Fruit fly (Drosophila melanogaster) whole organism, embryonic: ENCODE results near the gene CG7557.

Source experiments
- Adf1 ChIP-seq: fragments of 200-800 bp; sonication (Bioruptor generic); IDR thresholded peaks from 2 replicates; pipeline ENCODE4 v1.3.6; 2022; ENCODE audit warnings: missing biosample characterization, missing genetic modification characterization
- CG10209 ChIP-seq: fragments of 200-800 bp; sonication (Bioruptor generic); optimal IDR thresholded peaks from 3 replicates; lab custom pipeline; 2017; ENCODE audit warnings: missing biosample characterization, mild to moderate bottlenecking, missing genetic modification characterization, missing genetic modification reagents
- CG10321 ChIP-seq: fragments of 200-800 bp; sonication (Bioruptor generic); IDR thresholded peaks from 2 replicates; pipeline ENCODE4 v1.3.6; 2022; ENCODE audit warnings: missing biosample characterization, missing genetic modification characterization
- CG13296 ChIP-seq: fragments of 200-800 bp; sonication (Bioruptor generic); optimal IDR thresholded peaks from 3 replicates; lab custom pipeline; 2018; ENCODE audit warnings: missing biosample characterization, mild to moderate bottlenecking, missing genetic modification characterization
- CG13894 ChIP-seq: fragments of 200-800 bp; sonication (Bioruptor generic); optimal IDR thresholded peaks from 3 replicates; lab custom pipeline; 2018; ENCODE audit warnings: missing biosample characterization, mild to moderate bottlenecking, missing genetic modification characterization, moderate library complexity
- CG14860 ChIP-seq: fragments of 200-800 bp; sonication (Bioruptor generic); IDR thresholded peaks from 3 replicates; pipeline ENCODE4 v1.3.6; 2022; ENCODE audit warnings: missing biosample characterization, missing genetic modification characterization; ENCODE audit not compliant: partially characterized antibody
- CG15479 ChIP-seq: fragments of 200-800 bp; sonication (Bioruptor generic); optimal IDR thresholded peaks from 3 replicates; lab custom pipeline; 2019; ENCODE audit warnings: missing biosample characterization, mild to moderate bottlenecking, missing genetic modification characterization, moderate library complexity
- CG1603 ChIP-seq: fragments of 200-800 bp; sonication (Bioruptor generic); optimal IDR thresholded peaks from 2 replicates; lab custom pipeline; 2019; ENCODE audit warnings: missing biosample characterization, mild to moderate bottlenecking, missing genetic modification characterization, moderate library complexity
- CG17328 ChIP-seq: fragments of 200-800 bp; sonication (Bioruptor generic); IDR thresholded peaks from 2 replicates; pipeline ENCODE4 v1.3.6; 2022; ENCODE audit warnings: missing biosample characterization, missing genetic modification characterization
- CG17385 ChIP-seq: fragments of 200-800 bp; sonication (Bioruptor generic); optimal IDR thresholded peaks from 3 replicates; lab custom pipeline; 2018; ENCODE audit warnings: missing biosample characterization, mild to moderate bottlenecking, missing genetic modification characterization
- CG1832 ChIP-seq: fragments of 200-800 bp; sonication (Bioruptor generic); optimal IDR thresholded peaks from 2 replicates; lab custom pipeline; 2017; ENCODE audit warnings: missing biosample characterization, mild to moderate bottlenecking, missing genetic modification characterization, inconsistent platforms
- CG30020 ChIP-seq: fragments of 200-800 bp; optimal IDR thresholded peaks from 2 replicates; lab custom pipeline; 2019; ENCODE audit warnings: missing biosample characterization, mild to moderate bottlenecking, missing genetic modification characterization, moderate library complexity
- CG32532 ChIP-seq: fragments of 200-800 bp; sonication (Bioruptor generic); IDR thresholded peaks from 2 replicates; pipeline ENCODE4 v1.3.6; 2022; ENCODE audit warnings: missing biosample characterization, missing genetic modification characterization
- CG4328 ChIP-seq: fragments of 200-800 bp; sonication (Bioruptor generic); optimal IDR thresholded peaks from 3 replicates; lab custom pipeline; 2017; ENCODE audit warnings: missing biosample characterization, missing genetic modification reagents, missing genetic modification characterization
- CG4730 ChIP-seq: fragments of 200-800 bp; sonication (Bioruptor generic); IDR thresholded peaks from 2 replicates; pipeline ENCODE4 v1.3.6; 2022; ENCODE audit warnings: missing biosample characterization, missing genetic modification characterization
- CG6854 ChIP-seq: fragments of 200-800 bp; sonication (Bioruptor generic); optimal IDR thresholded peaks from 3 replicates; lab custom pipeline; 2017; ENCODE audit warnings: missing biosample characterization, mild to moderate bottlenecking, missing genetic modification characterization
- CG7372 ChIP-seq: fragments of 200-800 bp; sonication (Bioruptor generic); IDR thresholded peaks from 2 replicates; pipeline ENCODE4 v1.3.6; 2022; ENCODE audit warnings: missing biosample characterization, missing genetic modification characterization
- CG7963 ChIP-seq: fragments of 200-800 bp; sonication (Bioruptor generic); IDR thresholded peaks from 3 replicates; pipeline ENCODE4 v1.3.6; 2022; ENCODE audit warnings: missing biosample characterization, missing genetic modification characterization; ENCODE audit not compliant: partially characterized antibody
- CG8359 ChIP-seq: fragments of 200-800 bp; sonication (Bioruptor generic); optimal IDR thresholded peaks from 2 replicates; lab custom pipeline; 2017; ENCODE audit warnings: missing biosample characterization, mild to moderate bottlenecking, missing genetic modification characterization, borderline replicate concordance
- CG8388 ChIP-seq: fragments of 200-800 bp; sonication (Bioruptor generic); optimal IDR thresholded peaks from 2 replicates; lab custom pipeline; 2019; ENCODE audit warnings: missing biosample characterization, mild to moderate bottlenecking, missing genetic modification characterization, moderate library complexity
- CG8765 ChIP-seq: fragments of 200-800 bp; sonication (Bioruptor generic); IDR thresholded peaks from 2 replicates; pipeline ENCODE4 v1.3.6; 2022; ENCODE audit warnings: missing biosample characterization, missing genetic modification characterization
- CG9727 ChIP-seq: fragments of 200-800 bp; sonication (Bioruptor generic); optimal IDR thresholded peaks from 3 replicates; lab custom pipeline; 2017; ENCODE audit warnings: missing biosample characterization, mild to moderate bottlenecking, missing genetic modification characterization
- Dfd ChIP-seq, 2 experiments: fragments of >200 bp; optimal IDR thresholded peaks; 2 replicates each; lab custom pipeline; 2017; ENCODE audit warnings: missing biosample characterization in 2 of 2, missing genetic modification characterization in 2 of 2
- Dll ChIP-seq: fragments of 200-800 bp; sonication (Bioruptor generic); IDR thresholded peaks from 4 replicates; pipeline ENCODE4 v1.3.6; 2022; ENCODE audit warnings: missing biosample characterization, missing genetic modification characterization; ENCODE audit not compliant: partially characterized antibody
- Doc2 ChIP-seq: fragments of 200-800 bp; sonication (Bioruptor generic); IDR thresholded peaks from 2 replicates; pipeline ENCODE4 v1.3.6; 2022; ENCODE audit warnings: missing biosample characterization, missing genetic modification characterization
- Dref ChIP-seq: fragments of 200-800 bp; sonication (Bioruptor generic); IDR thresholded peaks from 2 replicates; pipeline ENCODE4 v1.3.6; 2022; ENCODE audit warnings: missing biosample characterization, missing genetic modification characterization
- ERR ChIP-seq: fragments of 200-800 bp; sonication (Bioruptor generic); optimal IDR thresholded peaks from 2 replicates; lab custom pipeline; 2016; ENCODE audit warnings: missing biosample characterization, missing genetic modification characterization
- HLHmδ ChIP-seq: fragments of 200-800 bp; sonication (Bioruptor generic); optimal IDR thresholded peaks from 2 replicates; lab custom pipeline; 2018; ENCODE audit warnings: missing biosample characterization, mild to moderate bottlenecking, missing genetic modification characterization, moderate library complexity
- MBD-R2 ChIP-seq: fragments of 200-800 bp; sonication (Bioruptor generic); IDR thresholded peaks from 2 replicates; pipeline ENCODE4 v1.3.6; 2022; ENCODE audit warnings: missing biosample characterization, missing genetic modification characterization
- NC2α ChIP-seq: fragments of 200-800 bp; sonication (Bioruptor generic); optimal IDR thresholded peaks from 2 replicates; lab custom pipeline; 2016; ENCODE audit warnings: missing biosample characterization, missing genetic modification characterization
- Opbp ChIP-seq: fragments of 200-800 bp; sonication (Bioruptor generic); IDR thresholded peaks from 3 replicates; pipeline ENCODE4 v1.3.6; 2022; ENCODE audit warnings: missing biosample characterization, missing genetic modification characterization; ENCODE audit not compliant: partially characterized antibody
- Ravus ChIP-seq: fragments of 200-800 bp; sonication (Bioruptor generic); IDR thresholded peaks from 2 replicates; pipeline ENCODE4 v1.3.6; 2022; ENCODE audit warnings: missing biosample characterization, missing genetic modification characterization
- Sox102F ChIP-seq: fragments of 200-800 bp; sonication (Bioruptor generic); optimal IDR thresholded peaks from 2 replicates; lab custom pipeline; 2018; ENCODE audit warnings: missing biosample characterization, mild to moderate bottlenecking, missing genetic modification characterization, moderate library complexity
- TFAM ChIP-seq: fragments of 200-800 bp; sonication (Bioruptor generic); optimal IDR thresholded peaks from 2 replicates; lab custom pipeline; 2017; ENCODE audit warnings: missing biosample characterization, missing genetic modification characterization, inconsistent platforms
- bowl ChIP-seq: fragments of 200-800 bp; sonication (Bioruptor generic); IDR thresholded peaks from 2 replicates; pipeline ENCODE4 v1.3.6; 2022; ENCODE audit warnings: missing biosample characterization, missing genetic modification characterization
- ci ChIP-seq: fragments of 200-800 bp; sonication (Bioruptor generic); IDR thresholded peaks from 3 replicates; pipeline ENCODE4 v1.3.6; 2022; ENCODE audit warnings: missing biosample characterization, missing genetic modification characterization
- corto ChIP-seq: fragments of 200-800 bp; sonication (Bioruptor generic); optimal IDR thresholded peaks from 2 replicates; lab custom pipeline; 2016; ENCODE audit warnings: missing biosample characterization, mild to moderate bottlenecking, missing genetic modification characterization, moderate library complexity
- dpn ChIP-seq, 2 experiments: fragments of 200-800 bp; sonication (Bioruptor generic); optimal IDR thresholded peaks; 3 replicates each; lab custom pipeline; 2016; ENCODE audit warnings: missing biosample characterization in 2 of 2, missing genetic modification characterization in 2 of 2
- gcm2 ChIP-seq: fragments of 200-800 bp; sonication (Bioruptor generic); optimal IDR thresholded peaks from 2 replicates; lab custom pipeline; 2016; ENCODE audit warnings: missing biosample characterization, missing genetic modification characterization
- grau ChIP-seq: fragments of 200-800 bp; optimal IDR thresholded peaks from 3 replicates; lab custom pipeline; 2019; ENCODE audit warnings: missing biosample characterization, mild to moderate bottlenecking, missing genetic modification characterization, moderate library complexity
- grn ChIP-seq: fragments of 200-800 bp; sonication (Bioruptor generic); optimal IDR thresholded peaks from 3 replicates; lab custom pipeline; 2017; ENCODE audit warnings: missing biosample characterization, missing genetic modification characterization
- jing ChIP-seq: fragments of 200-800 bp; sonication (Bioruptor generic); optimal IDR thresholded peaks from 2 replicates; lab custom pipeline; 2018; ENCODE audit warnings: missing biosample characterization, mild to moderate bottlenecking, missing genetic modification characterization
- otp ChIP-seq: fragments of 200-800 bp; sonication (Bioruptor generic); IDR thresholded peaks from 3 replicates; pipeline ENCODE4, ENCODE4 v1.3.6; 2022; ENCODE audit warnings: missing biosample characterization, missing genetic modification characterization
- p53 ChIP-seq: fragments of 200-800 bp; sonication (Bioruptor generic); optimal IDR thresholded peaks from 2 replicates; lab custom pipeline; 2016; ENCODE audit warnings: missing biosample characterization, missing genetic modification characterization
- pita ChIP-seq: fragments of 200-800 bp; sonication (Bioruptor generic); optimal IDR thresholded peaks from 2 replicates; lab custom pipeline; 2017; ENCODE audit warnings: missing biosample characterization, mild to moderate bottlenecking, missing genetic modification characterization
- repo ChIP-seq: fragments of 200-800 bp; sonication (Bioruptor generic); optimal IDR thresholded peaks from 2 replicates; lab custom pipeline; 2016; ENCODE audit warnings: missing biosample characterization, missing genetic modification characterization
- rib ChIP-seq: fragments of 200-800 bp; sonication (Bioruptor generic); IDR thresholded peaks from 2 replicates; pipeline ENCODE4 v1.3.6; 2022; ENCODE audit warnings: missing biosample characterization, missing genetic modification characterization
- run ChIP-seq: fragments of 200-800 bp; sonication (Bioruptor generic); optimal IDR thresholded peaks from 3 replicates; lab custom pipeline; 2018; ENCODE audit warnings: missing biosample characterization, mild to moderate bottlenecking, missing genetic modification characterization
- sd ChIP-seq: fragments of 200-800 bp; sonication (Bioruptor generic); optimal IDR thresholded peaks from 3 replicates; lab custom pipeline; 2018; ENCODE audit warnings: missing biosample characterization, mild to moderate bottlenecking, missing genetic modification characterization, moderate library complexity
- vfl ChIP-seq: fragments of 200-800 bp; sonication (Bioruptor generic); optimal IDR thresholded peaks from 2 replicates; lab custom pipeline; 2016; ENCODE audit warnings: missing biosample characterization, missing genetic modification characterization
- wdn ChIP-seq: fragments of 200-800 bp; sonication (Bioruptor generic); IDR thresholded peaks from 2 replicates; pipeline ENCODE4 v1.3.6; 2022; ENCODE audit warnings: missing biosample characterization, missing genetic modification characterization
- zen2 ChIP-seq: fragments of 200-800 bp; sonication (Bioruptor generic); IDR thresholded peaks from 3 replicates; pipeline ENCODE4 v1.3.6; 2022; ENCODE audit warnings: missing biosample characterization, missing genetic modification characterization; ENCODE audit not compliant: partially characterized antibody

Gene CG7557

dm6 chr3L:11454461-11454860 lies 9.5 kb downstream of the CG7557 start (continued):
- TF ChIP-seq MBD-R2 (GFP tag; lab: Robert Waterston, UW), result no peak
- peak; percentile 55; the same call in 1 of the 3 replicates for TF ChIP-seq ci (GFP tag; lab: Robert Waterston, UW)
- TF ChIP-seq CG8765 (GFP tag; lab: Robert Waterston, UW), result no peak
- TF ChIP-seq CG13296 (GFP tag; lab: Kevin White, UChicago), result no peak
- TF ChIP-seq CG32532 (GFP tag; lab: Robert Waterston, UW), result no peak
- no peak for TF ChIP-seq CG8359 (GFP tag; lab: Kevin White, UChicago)
- no peak for TF ChIP-seq dpn (GFP tag; optimal IDR thresholded peaks at IDR 0.05; lab: Kevin White, UChicago)
- no peak for TF ChIP-seq CG4730 (GFP tag; lab: Robert Waterston, UW)
- no peak for TF ChIP-seq CG9727 (GFP tag; lab: Kevin White, UChicago)
- no peak for TF ChIP-seq NC2α
- TF ChIP-seq Adf1 (GFP tag; lab: Robert Waterston, UW), result no peak
- no peak for TF ChIP-seq vfl
- TF ChIP-seq CG1603 (tag; lab: Kevin White, UChicago), result peak; percentile 22
- TF ChIP-seq sd (tag; lab: Kevin White, UChicago), result no peak
- TF ChIP-seq TFAM, result no peak
- TF ChIP-seq Doc2 (GFP tag; lab: Robert Waterston, UW), result no peak
- TF ChIP-seq CG17328, result no peak
- TF ChIP-seq CG8388, result no peak
- no peak for TF ChIP-seq Dref (GFP tag; lab: Robert Waterston, UW)
- TF ChIP-seq CG6854 (GFP tag; lab: Kevin White, UChicago), result no peak
- TF ChIP-seq run (tag; lab: Kevin White, UChicago), result no peak
- no peak for TF ChIP-seq rib
- TF ChIP-seq Ravus, result no peak
- no peak for TF ChIP-seq p53 (GFP tag; lab: Kevin White, UChicago)
- 0 out of 3 replicates have a peak, but pooled peaks have one; percentile 16 for TF ChIP-seq Opbp (GFP tag; lab: Robert Waterston, UW)
- TF ChIP-seq wdn, result no peak
- no peak for TF ChIP-seq Dll (GFP tag; lab: Robert Waterston, UW)
- TF ChIP-seq CG7372 (GFP tag; lab: Robert Waterston, UW), result no peak
- TF ChIP-seq otp (GFP tag; lab: Robert Waterston, UW), result 0 out of 3 replicates have a peak, but pooled peaks have one; percentile 25
- no peak for TF ChIP-seq CG30020
- TF ChIP-seq CG4328, result no peak
- no peak for TF ChIP-seq grau (tag; lab: Kevin White, UChicago)
- no peak for TF ChIP-seq CG17385 (GFP tag; lab: Kevin White, UChicago)
- TF ChIP-seq jing (GFP tag; lab: Kevin White, UChicago), result no peak
- TF ChIP-seq CG15479 (GFP tag; lab: Kevin White, UChicago), result no peak
- TF ChIP-seq gcm2 (GFP tag; lab: Kevin White, UChicago), result no peak
- TF ChIP-seq pita, result no peak
- no peak for TF ChIP-seq CG1832 (GFP tag; lab: Kevin White, UChicago)
- no peak for TF ChIP-seq ERR (GFP tag; lab: Kevin White, UChicago)
- TF ChIP-seq Dfd (GFP tag; optimal IDR thresholded peaks at IDR 0.05; lab: Kevin White, UChicago), result no peak
- no peak for TF ChIP-seq zen2 (GFP tag; lab: Robert Waterston, UW)
- no peak for TF ChIP-seq CG13894
- no peak for TF ChIP-seq CG10321 (GFP tag; lab: Robert Waterston, UW)
- TF ChIP-seq corto (GFP tag; lab: Kevin White, UChicago), result no peak
- TF ChIP-seq CG14860 (GFP tag; lab: Robert Waterston, UW), result no peak
- TF ChIP-seq HLHmδ, result peak; percentile 70
- TF ChIP-seq repo (GFP tag; lab: Kevin White, UChicago), result no peak
- TF ChIP-seq bowl (GFP tag; lab: Robert Waterston, UW), result no peak
- TF ChIP-seq CG7963 (GFP tag; lab: Robert Waterston, UW), result no peak
- TF ChIP-seq CG10209, result no peak
- no peak for TF ChIP-seq grn (GFP tag; lab: Kevin White, UChicago)
- no peak for TF ChIP-seq Sox102F (GFP tag; lab: Kevin White, UChicago)
